Worm (Caenorhabditis elegans) whole organism, late embryonic: ENCODE data around the gene R105.5.

Experiments used
- T23F11.4 ChIP-seq: fragments of 200-800 bp; sonication (Bioruptor generic); optimal IDR thresholded peaks from 2 replicates; lab custom pipeline; 2018; ENCODE audit warnings: mild to moderate bottlenecking, missing genetic modification characterization, missing compliant biosample characterization
- Y22D7AL.16 ChIP-seq: sonication (generic microtip); optimal IDR thresholded peaks from 2 replicates; lab custom pipeline; 2016; ENCODE audit warnings: missing genetic modification characterization, missing compliant biosample characterization
- ahr-1 ChIP-seq: sonication (generic microtip); optimal IDR thresholded peaks from 2 replicates; lab custom pipeline; 2016; ENCODE audit warnings: missing genetic modification characterization, missing compliant biosample characterization
- ceh-14 ChIP-seq: sonication (generic microtip); optimal IDR thresholded peaks from 2 replicates; lab custom pipeline; 2016; ENCODE audit warnings: missing genotype, missing genetic modification characterization, missing compliant biosample characterization
- ceh-18 ChIP-seq: sonication (generic microtip); optimal IDR thresholded peaks from 2 replicates; lab custom pipeline; 2016; ENCODE audit warnings: missing genetic modification characterization, missing compliant biosample characterization
- ceh-19 ChIP-seq: fragments of 200-800 bp; sonication (Bioruptor generic); optimal IDR thresholded peaks from 2 replicates; lab custom pipeline; 2018; ENCODE audit warnings: mild to moderate bottlenecking, missing genetic modification characterization, missing compliant biosample characterization
- ceh-22 ChIP-seq: sonication (generic microtip); optimal IDR thresholded peaks from 2 replicates; lab custom pipeline; 2017; ENCODE audit warnings: missing biosample characterization, missing genetic modification characterization
- ceh-31 ChIP-seq: sonication (generic microtip); optimal IDR thresholded peaks from 2 replicates; lab custom pipeline; 2016; ENCODE audit warnings: missing genetic modification characterization, missing compliant biosample characterization
- ceh-34 ChIP-seq: sonication (generic microtip); optimal IDR thresholded peaks from 2 replicates; lab custom pipeline; 2016; ENCODE audit warnings: mild to moderate bottlenecking, missing genetic modification characterization, missing compliant biosample characterization
- ceh-45 ChIP-seq: fragments of 200-800 bp; sonication (Bioruptor generic); IDR thresholded peaks from 2 replicates; pipeline ENCODE4 v1.3.6; 2022; ENCODE audit warnings: missing genetic modification reagents, missing genetic modification characterization, missing compliant biosample characterization
- ceh-48 ChIP-seq: sonication (generic microtip); optimal IDR thresholded peaks from 2 replicates; lab custom pipeline; 2016; ENCODE audit warnings: missing genetic modification characterization, inconsistent platforms, missing compliant biosample characterization
- ceh-6 ChIP-seq: fragments of 200-800 bp; sonication (Bioruptor generic); optimal IDR thresholded peaks from 2 replicates; lab custom pipeline; 2018; ENCODE audit warnings: mild to moderate bottlenecking, missing genetic modification characterization, missing compliant biosample characterization
- ceh-9 ChIP-seq: sonication (generic microtip); optimal IDR thresholded peaks from 2 replicates; lab custom pipeline; 2016; ENCODE audit warnings: mild to moderate bottlenecking, missing genetic modification characterization, inconsistent platforms, missing compliant biosample characterization
- che-1 ChIP-seq: sonication (generic microtip); optimal IDR thresholded peaks from 2 replicates; lab custom pipeline; 2016; ENCODE audit warnings: mild to moderate bottlenecking, missing genetic modification characterization, missing compliant biosample characterization
- dmd-4 ChIP-seq: sonication (generic microtip); optimal IDR thresholded peaks from 2 replicates; lab custom pipeline; 2016; ENCODE audit warnings: borderline replicate concordance, missing genetic modification characterization, missing compliant biosample characterization
- dve-1 ChIP-seq: sonication (generic microtip); optimal IDR thresholded peaks from 2 replicates; lab custom pipeline; 2017; ENCODE audit warnings: antibody characterized with exemption, mild to moderate bottlenecking, missing genetic modification characterization, missing compliant biosample characterization
- elt-4 ChIP-seq: sonication (generic microtip); optimal IDR thresholded peaks from 2 replicates; lab custom pipeline; 2016; ENCODE audit warnings: missing genetic modification characterization, missing compliant biosample characterization
- fax-1 ChIP-seq: sonication (generic microtip); optimal IDR thresholded peaks from 2 replicates; lab custom pipeline; 2016; ENCODE audit warnings: missing genotype, missing genetic modification characterization, missing compliant biosample characterization
- fkh-10 ChIP-seq: fragments of 150-350 bp; optimal IDR thresholded peaks from 2 replicates; lab custom pipeline; 2014; ENCODE audit warnings: missing biosample characterization, missing genetic modification reagents, missing genetic modification characterization
- fkh-6 ChIP-seq: sonication (generic microtip); optimal IDR thresholded peaks from 2 replicates; lab custom pipeline; 2016; ENCODE audit warnings: missing genetic modification characterization, missing compliant biosample characterization
- gmeb-2 ChIP-seq: sonication (generic microtip); optimal IDR thresholded peaks from 2 replicates; lab custom pipeline; 2016; ENCODE audit warnings: missing genetic modification characterization, inconsistent platforms, missing compliant biosample characterization
- hlh-13 ChIP-seq: fragments of 200-800 bp; sonication (Bioruptor generic); optimal IDR thresholded peaks from 2 replicates; lab custom pipeline; 2018; ENCODE audit warnings: mild to moderate bottlenecking, missing genetic modification characterization, missing compliant biosample characterization
- hlh-15 ChIP-seq: sonication (generic microtip); optimal IDR thresholded peaks from 2 replicates; lab custom pipeline; 2016; ENCODE audit warnings: missing genetic modification characterization, missing compliant biosample characterization
- hlh-30 ChIP-seq: sonication (generic microtip); optimal IDR thresholded peaks from 2 replicates; lab custom pipeline; 2017; ENCODE audit warnings: antibody characterized with exemption, missing genetic modification characterization, missing compliant biosample characterization; ENCODE audit not compliant: insufficient read depth
- nfya-1 ChIP-seq: sonication (generic microtip); optimal IDR thresholded peaks from 2 replicates; lab custom pipeline; 2017; ENCODE audit warnings: missing genetic modification characterization, mild to moderate bottlenecking, missing compliant biosample characterization, antibody characterized with exemption, moderate library complexity
- nhr-232 ChIP-seq: sonication (generic microtip); optimal IDR thresholded peaks from 2 replicates; lab custom pipeline; 2016; ENCODE audit warnings: missing genetic modification characterization, missing compliant biosample characterization
- odd-2 ChIP-seq: sonication (generic microtip); optimal IDR thresholded peaks from 2 replicates; lab custom pipeline; 2017; ENCODE audit warnings: antibody characterized with exemption, mild to moderate bottlenecking, missing genetic modification characterization, missing compliant biosample characterization
- pat-9 ChIP-seq: fragments of 200-800 bp; sonication (Bioruptor generic); optimal IDR thresholded peaks from 2 replicates; lab custom pipeline; 2018; ENCODE audit warnings: mild to moderate bottlenecking, missing genetic modification characterization, moderate library complexity, missing compliant biosample characterization
- pax-1 ChIP-seq: fragments of 150-350 bp; optimal IDR thresholded peaks from 2 replicates; lab custom pipeline; 2014; ENCODE audit warnings: missing biosample characterization, missing genetic modification characterization
- pha-2 ChIP-seq: sonication (generic microtip); optimal IDR thresholded peaks from 2 replicates; lab custom pipeline; 2017; ENCODE audit warnings: mild to moderate bottlenecking, missing genetic modification characterization, missing compliant biosample characterization
- pqm-1 ChIP-seq: sonication (generic microtip); optimal IDR thresholded peaks from 2 replicates; lab custom pipeline; 2016; ENCODE audit warnings: missing genetic modification characterization, missing compliant biosample characterization
- ref-2 ChIP-seq: sonication (generic microtip); optimal IDR thresholded peaks from 2 replicates; lab custom pipeline; 2016; ENCODE audit warnings: missing genetic modification characterization, missing compliant biosample characterization
- sdc-2 ChIP-seq: sonication (generic microtip); optimal IDR thresholded peaks from 2 replicates; lab custom pipeline; 2016; ENCODE audit warnings: missing genotype, missing genetic modification characterization, missing compliant biosample characterization
- sox-2 ChIP-seq: fragments of 200-800 bp; sonication (Bioruptor generic); IDR thresholded peaks from 2 replicates; pipeline ENCODE4 v1.3.6; 2022; ENCODE audit warnings: missing genetic modification reagents, missing genetic modification characterization, missing compliant biosample characterization
- sox-4 ChIP-seq: sonication (generic microtip); optimal IDR thresholded peaks from 2 replicates; lab custom pipeline; 2017; ENCODE audit warnings: mild to moderate bottlenecking, missing genetic modification characterization, inconsistent platforms, missing compliant biosample characterization
- syd-9 ChIP-seq: sonication (generic microtip); optimal IDR thresholded peaks from 2 replicates; lab custom pipeline; 2016; ENCODE audit warnings: mild to moderate bottlenecking, missing genetic modification characterization, moderate library complexity, missing compliant biosample characterization
- tbx-2 ChIP-seq: sonication (generic microtip); optimal IDR thresholded peaks from 2 replicates; lab custom pipeline; 2016; ENCODE audit warnings: missing genetic modification characterization, missing compliant biosample characterization
- tbx-7 ChIP-seq: sonication (generic microtip); optimal IDR thresholded peaks from 2 replicates; lab custom pipeline; 2016; ENCODE audit warnings: missing genotype, missing genetic modification characterization, missing compliant biosample characterization
- ttx-3 ChIP-seq: sonication (generic microtip); optimal IDR thresholded peaks from 2 replicates; lab custom pipeline; 2016; ENCODE audit warnings: missing genetic modification reagents, missing genetic modification characterization, missing compliant biosample characterization
- unc-3 ChIP-seq, 2 experiments: fragments of 200-800 bp in 1 of 2; sonication (Bioruptor generic) in 1 of 2; sonication (generic microtip) in 1 of 2; conservative IDR thresholded peaks in 1 of 2; optimal IDR thresholded peaks in 1 of 2; 2 replicates each; pipeline versions ENCODE4 v1.3.6 to Lab custom; 2016 to 2022; ENCODE audit warnings: missing compliant biosample characterization in 2 of 2, missing genetic modification characterization in 2 of 2, missing genetic modification reagents in 1 of 2
- unc-42 ChIP-seq: sonication (generic microtip); optimal IDR thresholded peaks from 2 replicates; lab custom pipeline; 2016; ENCODE audit warnings: missing genotype, missing genetic modification characterization, missing compliant biosample characterization
- unc-86 ChIP-seq: sonication (generic microtip); optimal IDR thresholded peaks from 2 replicates; lab custom pipeline; 2016; ENCODE audit warnings: missing genetic modification characterization, missing compliant biosample characterization
- ztf-16 ChIP-seq: sonication (generic microtip); optimal IDR thresholded peaks from 2 replicates; lab custom pipeline; 2017; ENCODE audit warnings: missing genetic modification characterization, missing compliant biosample characterization

Gene R105.5

DNA sequence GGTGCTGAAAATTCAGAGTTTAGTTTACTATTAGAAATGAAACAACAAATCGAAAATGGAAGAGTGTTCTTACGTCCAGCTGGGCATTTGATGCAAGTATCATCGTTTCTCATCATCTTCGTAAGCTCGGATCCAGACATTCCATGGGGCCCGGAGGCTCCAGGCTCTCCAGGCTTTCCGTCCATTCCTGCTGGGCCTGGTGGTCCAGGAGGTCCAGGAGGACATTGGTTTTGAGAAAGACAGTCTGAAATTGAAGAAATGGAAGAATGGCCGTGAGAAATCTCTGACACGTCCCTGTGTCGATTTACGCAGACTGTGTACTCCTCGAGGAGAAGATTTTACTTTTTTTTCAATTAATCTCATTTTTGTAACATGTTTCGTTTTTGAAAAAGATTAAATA lies 20.3 kb downstream of the R105.5 start:
- TF ChIP-seq ceh-31 (tag; lab: Kevin White, UChicago) (no peak), sox-4 (tag; lab: Kevin White, UChicago) (no peak), dve-1 (tag; lab: Kevin White, UChicago) (no peak), ttx-3 (tag; lab: Kevin White, UChicago) (no peak), pat-9 (tag; lab: Kevin White, UChicago) (no peak), fax-1 (tag; lab: Kevin White, UChicago) (no peak), hlh-15 (tag; lab: Kevin White, UChicago) (no peak), ceh-9 (tag; lab: Kevin White, UChicago) (no peak), tbx-2 (no peak), hlh-13 (GFP tag; lab: Kevin White, UChicago) (no peak), ceh-6 (no peak), ceh-48 (no peak), ceh-18 (tag; lab: Kevin White, UChicago) (no peak), elt-4 (no peak), unc-86 (tag; lab: Kevin White, UChicago) (no peak), pax-1 (no peak)
- TF ChIP-seq, all 69 proteins: peak for 0

DNA sequence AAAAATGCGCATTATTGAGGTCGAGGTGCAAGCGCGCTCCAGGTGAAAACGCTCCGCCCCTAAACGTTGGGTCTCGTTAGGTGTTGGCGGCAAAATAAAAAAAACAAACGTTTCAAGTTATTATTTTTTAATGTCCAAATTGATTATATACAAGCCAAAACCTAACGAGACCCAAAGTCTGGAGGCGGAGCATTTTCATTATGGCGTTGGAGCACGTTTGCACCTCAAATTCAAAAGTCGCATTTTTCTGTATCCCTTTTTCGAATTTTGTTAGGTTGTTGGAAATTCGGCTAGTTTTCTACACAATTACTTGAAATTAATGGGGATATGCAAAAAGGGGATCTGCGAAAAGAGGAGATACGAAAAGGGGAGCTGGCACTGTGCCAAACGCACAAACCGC lies 21.8 kb downstream of the R105.5 start, which contains the start of gene col-111:
Gene col-111 (minus strand): TSS at position 101 of the 400 bp plus-strand sequence.
- TF ChIP-seq ceh-22 (tag; lab: Kevin White, UChicago) (no peak), gmeb-2 (tag; lab: Kevin White, UChicago) (no peak), ztf-16 (tag; lab: Kevin White, UChicago) (no peak)

ce11 chrIV:4659277-4659676 lies 23.2 kb downstream of the R105.5 start, which contains the start of gene mrps-21:
TSS of gene mrps-21 (minus strand) at chrIV:4659517.
- TF ChIP-seq sox-2 (GFP tag; lab: Robert Waterston, UW) = no peak
- TF ChIP-seq hlh-30 (tag; lab: Kevin White, UChicago) = no peak
- no peak for TF ChIP-seq sdc-2 (tag; lab: Kevin White, UChicago)
- TF ChIP-seq ceh-19 = no peak
- no peak for TF ChIP-seq odd-2

DNA sequence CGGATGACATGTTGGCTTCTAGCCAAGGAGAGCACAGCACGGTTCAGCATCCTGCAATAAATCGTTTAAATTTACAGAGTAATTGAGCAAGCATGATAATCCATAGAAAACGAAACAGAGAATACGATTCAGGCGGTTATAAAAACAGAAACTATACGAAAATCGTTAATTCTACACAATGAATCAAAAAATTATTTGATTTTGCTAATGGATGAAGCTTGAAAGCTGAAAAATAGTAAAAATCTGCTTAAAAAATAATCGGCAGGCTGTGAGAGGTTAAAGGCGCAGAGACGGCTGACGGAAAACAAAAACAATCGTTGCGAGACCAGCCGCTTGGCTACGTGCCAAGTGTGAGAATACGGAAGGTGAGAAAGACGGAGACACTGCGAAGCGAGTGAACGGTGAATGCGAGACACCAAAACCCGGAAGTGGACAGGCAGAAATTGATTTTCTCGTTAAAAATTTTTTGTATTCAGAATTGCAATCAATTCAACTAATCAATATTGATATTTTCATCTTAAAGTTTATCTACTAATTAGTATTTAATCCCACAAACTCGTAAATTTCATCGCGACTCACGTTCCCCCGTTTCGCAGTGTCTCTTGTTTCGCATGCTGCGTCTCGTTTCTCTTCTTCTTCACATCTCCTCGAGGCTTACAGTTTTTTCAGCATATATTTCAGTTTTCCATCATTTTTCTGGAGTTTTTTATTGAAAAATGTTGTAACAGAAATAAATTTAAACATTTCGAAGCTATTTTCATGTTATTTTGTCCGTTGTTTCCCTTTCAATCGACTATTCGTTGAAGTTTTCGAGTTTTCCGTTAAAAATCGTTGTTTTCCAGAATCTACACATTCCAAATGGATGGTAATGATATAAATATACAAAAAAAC lies 24.3 kb downstream of the R105.5 start, which contains the start of the genes F29B9.11 and jmjd-1.2:
Gene F29B9.11 (minus strand): TSS at position 51 of the 891 bp plus-strand sequence.
Gene jmjd-1.2 (plus strand): TSS at position 841 of the 891 bp plus-strand sequence.
- TF ChIP-seq ztf-16 (tag; lab: Kevin White, UChicago) (peak; percentile 72), sox-4 (tag; lab: Kevin White, UChicago) (no peak), ceh-14 (tag; lab: Kevin White, UChicago) (peak; percentile 95), dmd-4 (peak; percentile 24), nhr-232 (tag; lab: Kevin White, UChicago) (no peak), ceh-31 (tag; lab: Kevin White, UChicago) (peak; percentile 100), unc-42 (tag; lab: Kevin White, UChicago) (peak; percentile 83), Y22D7AL.16 (tag; lab: Kevin White, UChicago) (peak; percentile 9), ahr-1 (tag; lab: Kevin White, UChicago) (peak; percentile 95), T23F11.4 (GFP tag; lab: Kevin White, UChicago) (peak; percentile 73), dve-1 (tag; lab: Kevin White, UChicago) (peak; percentile 39), pha-2 (tag; lab: Kevin White, UChicago) (peak; percentile 83), syd-9 (tag; lab: Kevin White, UChicago) (peak; percentile 90), ceh-34 (tag; lab: Kevin White, UChicago) (peak; percentile 98), tbx-2 (peak; percentile 99), tbx-7 (tag; lab: Kevin White, UChicago) (peak; percentile 99), ref-2 (tag; lab: Kevin White, UChicago) (peak; percentile 99), che-1 (peak; percentile 46), ceh-48 (no peak), nfya-1 (peak; percentile 59), pqm-1 (tag; lab: Kevin White, UChicago) (peak; percentile 92), unc-3 (GFP tag; conservative IDR thresholded peaks at IDR 0.05; lab: Robert Waterston, UW) (no peak), unc-3 (tag; optimal IDR thresholded peaks at IDR 0.05; lab: Kevin White, UChicago) (peak; percentile 72), ceh-45 (0 out of 2 replicates have a peak, but pooled peaks have one; percentile 57), fkh-6 (peak; percentile 79), fkh-10 (GFP tag; lab: Kevin White, UChicago) (no peak), fax-1 (tag; lab: Kevin White, UChicago) (peak; percentile 95), elt-4 (no peak), ttx-3 (tag; lab: Kevin White, UChicago) (peak; percentile 71)
